Fruit fly (Drosophila melanogaster): ENCODE measurements around the gene CG13728.

CG13728 gene

DNA sequence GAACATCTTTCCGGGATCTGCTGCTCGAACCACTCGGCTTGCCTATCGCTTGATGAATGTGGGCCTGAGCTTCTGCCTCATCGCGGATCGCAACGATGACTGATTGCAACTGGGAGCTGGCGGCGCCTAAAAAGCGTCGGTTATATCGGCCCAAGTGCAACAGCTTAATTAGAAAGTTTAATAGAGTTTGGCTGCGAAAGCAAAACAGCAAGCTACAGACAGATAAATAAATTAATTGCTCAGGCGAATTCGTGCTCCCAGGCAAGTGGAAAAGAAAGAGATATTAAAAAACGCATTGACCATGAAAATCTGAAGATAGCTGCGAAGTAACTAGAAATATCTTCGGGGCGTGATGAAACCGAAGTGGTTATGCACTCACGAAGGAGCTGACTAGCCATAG lies at the start of gene CG13728:
CG13728 (minus strand) TSS at position 101 of the 400 bp plus-strand sequence.
- TF ChIP-seq CG8478 (optimal IDR thresholded peaks at IDR 0.05) (no peak), CTCF (optimal IDR thresholded peaks at IDR 0.05) (no peak)

DNA sequence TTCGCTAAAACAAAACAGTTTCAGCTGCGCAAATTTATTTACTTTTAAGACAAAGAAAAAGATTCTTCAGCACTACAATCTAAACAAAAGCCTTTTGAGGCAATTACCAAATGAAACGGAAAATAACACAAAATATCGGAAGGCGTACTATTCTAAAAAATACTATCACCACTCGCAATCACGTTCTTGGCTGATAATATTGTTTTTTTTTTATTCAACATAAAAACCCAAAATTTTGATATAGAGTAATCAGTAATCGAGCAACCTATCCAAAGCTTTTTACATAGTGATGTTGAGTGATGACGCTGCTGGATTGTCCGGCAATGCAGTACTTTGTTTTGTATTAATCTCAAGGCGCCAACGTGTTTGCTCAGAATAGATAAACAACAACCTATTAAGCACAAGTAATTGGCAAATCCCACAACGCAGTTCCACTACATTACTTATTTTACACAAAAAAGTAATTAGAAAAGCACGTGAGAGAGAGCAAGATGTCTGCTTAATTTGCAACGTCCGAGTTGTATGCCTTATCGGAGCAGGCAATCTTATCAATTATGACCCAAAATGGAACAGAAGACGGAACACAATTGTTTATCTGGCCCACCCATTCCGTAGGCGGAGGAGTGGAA lies 48.5 kb upstream of the CG13728 start:
- TF ChIP-seq CTCF (optimal IDR thresholded peaks at IDR 0.05) (no peak), CG8478 (optimal IDR thresholded peaks at IDR 0.05) (no peak)

DNA sequence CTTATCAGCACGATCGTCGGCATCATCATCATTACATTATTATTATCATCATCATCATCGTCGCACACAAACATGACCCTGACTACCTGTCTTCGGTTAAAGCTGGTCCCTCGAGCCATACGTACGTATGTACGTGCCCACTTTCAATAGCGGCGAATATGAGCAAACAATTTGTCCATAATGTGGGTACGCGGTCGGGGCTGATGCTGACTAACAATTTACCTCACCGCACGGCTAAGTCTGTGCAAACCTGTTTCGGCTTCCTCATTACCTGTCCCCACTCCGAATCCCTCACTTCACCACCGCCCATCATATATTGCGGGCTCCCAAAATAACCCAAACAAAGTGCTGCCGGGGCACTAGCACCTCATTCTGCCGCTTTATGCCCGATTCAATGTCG lies 47.9 kb upstream of the CG13728 start:
- TF ChIP-seq CG8478 (optimal IDR thresholded peaks at IDR 0.05), result no peak

dm6 chr3L:17428779-17429178 lies 46.3 kb upstream of the CG13728 start, which contains the start of gene Gorab:
TSS of gene Gorab (minus strand) at chr3L:17428836.
- TF ChIP-seq CTCF (optimal IDR thresholded peaks at IDR 0.05) (no peak), CG8478 (optimal IDR thresholded peaks at IDR 0.05) (no peak)

DNA sequence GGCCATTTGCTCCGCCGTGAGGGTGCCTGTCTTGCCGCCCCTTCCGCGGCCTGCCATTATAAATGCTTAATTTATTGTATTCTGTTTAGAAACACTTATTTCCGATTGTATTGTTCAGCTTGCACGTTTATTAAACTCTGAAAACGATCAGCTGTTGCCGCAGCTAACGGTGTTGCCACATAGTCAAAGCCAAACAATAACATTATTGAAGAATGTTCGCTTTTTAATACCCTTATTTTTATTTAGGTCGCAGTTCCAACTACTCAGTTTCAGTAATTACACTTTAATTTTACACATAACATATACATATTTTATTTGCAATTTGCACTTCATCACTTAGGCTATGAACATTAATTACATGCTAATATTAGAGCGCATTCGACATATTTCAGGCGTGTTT lies 44.5 kb upstream of the CG13728 start, which contains the start of gene Polr3G:
Polr3G (minus strand) TSS at position 118 of the 400 bp plus-strand sequence.
- TF ChIP-seq CTCF (optimal IDR thresholded peaks at IDR 0.05) (no peak), CG8478 (optimal IDR thresholded peaks at IDR 0.05) (no peak)

- TF ChIP-seq CG8478 (optimal IDR thresholded peaks at IDR 0.05), result no peak
- TF ChIP-seq CTCF (optimal IDR thresholded peaks at IDR 0.05), result no peak
Observed at dm6 chr3L:17425132-17425713, 42.7 kb upstream of the CG13728 start, which contains the start of the genes Sec3 and COX7B. TSS of gene Sec3 (minus strand) at chr3L:17425217. TSS of gene COX7B (plus strand) at chr3L:17425477.

- TF ChIP-seq CTCF (optimal IDR thresholded peaks at IDR 0.05) (no peak), CG8478 (optimal IDR thresholded peaks at IDR 0.05) (no peak)
Observed at dm6 chr3L:17421319-17421718, 38.8 kb upstream of the CG13728 start, which contains the start of gene blot. TSS of gene blot (minus strand) at chr3L:17421514.

DNA sequence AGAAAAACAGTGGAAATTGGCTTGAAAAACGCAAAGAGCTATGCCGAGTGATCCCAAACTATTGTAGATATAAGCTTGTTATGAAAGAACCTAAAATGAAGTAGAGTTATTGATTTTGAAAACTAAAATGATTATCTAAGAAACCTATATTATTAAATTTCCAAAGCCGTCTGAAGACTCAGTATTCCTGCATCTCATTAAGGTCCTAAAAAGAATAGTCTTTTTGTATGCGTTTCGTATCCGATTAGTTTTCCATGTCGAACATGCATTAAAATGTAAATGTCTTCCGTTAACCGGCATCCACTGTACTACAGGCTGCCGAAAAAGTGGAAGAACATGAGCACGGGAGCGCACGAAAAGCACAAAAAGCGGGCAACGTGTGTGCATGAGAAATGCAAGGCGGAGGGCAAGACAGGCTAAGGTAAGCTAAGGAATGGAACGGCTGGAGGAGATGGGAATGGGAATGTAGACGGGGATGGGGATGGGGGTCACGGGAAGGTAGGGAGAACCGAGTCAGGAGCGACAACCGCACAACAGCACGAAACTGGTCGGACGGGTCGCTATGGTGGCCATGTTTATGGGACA lies 38.2 kb upstream of the CG13728 start:
- TF ChIP-seq CTCF (optimal IDR thresholded peaks at IDR 0.05) (no peak), CG8478 (optimal IDR thresholded peaks at IDR 0.05) (no peak)

DNA sequence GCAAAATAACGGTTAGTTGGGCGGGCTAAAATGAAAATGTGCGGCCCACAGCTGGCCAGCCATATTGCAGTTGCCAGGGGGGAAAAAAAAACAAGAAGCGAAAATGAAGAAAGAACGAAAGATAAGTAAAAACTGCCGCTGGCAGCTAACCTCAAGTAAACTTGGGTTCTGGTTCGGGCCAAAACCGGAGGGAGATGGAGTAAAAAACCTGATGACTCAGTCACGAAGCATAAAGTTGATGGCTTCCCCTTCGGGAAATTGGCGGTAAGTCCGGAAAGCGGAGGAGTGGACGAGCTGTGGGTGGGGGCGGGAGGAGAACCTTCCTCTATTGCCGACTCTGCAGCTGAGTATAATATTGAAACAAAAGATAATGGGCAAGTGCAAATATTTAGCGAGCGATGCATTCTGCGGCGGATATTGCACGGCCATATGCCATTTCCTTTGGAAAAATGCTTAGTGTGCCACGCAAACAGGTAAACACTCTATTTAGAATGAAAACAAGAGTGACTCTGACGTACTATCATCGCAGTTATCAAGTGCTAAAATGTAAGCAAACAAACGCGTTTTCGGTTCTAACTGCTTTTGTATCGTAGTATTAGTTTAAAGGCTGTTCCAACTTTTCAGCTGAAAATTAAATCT lies 36.7 kb upstream of the CG13728 start:
- TF ChIP-seq CG8478 (optimal IDR thresholded peaks at IDR 0.05) (no peak), CTCF (optimal IDR thresholded peaks at IDR 0.05) (no peak)

- TF ChIP-seq CG8478 (optimal IDR thresholded peaks at IDR 0.05) (no peak), CTCF (optimal IDR thresholded peaks at IDR 0.05) (no peak)
Observed at dm6 chr3L:17415967-17416749, 33.6 kb upstream of the CG13728 start.

- TF ChIP-seq CTCF (optimal IDR thresholded peaks at IDR 0.05) (no peak), CG8478 (optimal IDR thresholded peaks at IDR 0.05) (no peak)
Observed at dm6 chr3L:17412146-17412545, 29.6 kb upstream of the CG13728 start.

DNA sequence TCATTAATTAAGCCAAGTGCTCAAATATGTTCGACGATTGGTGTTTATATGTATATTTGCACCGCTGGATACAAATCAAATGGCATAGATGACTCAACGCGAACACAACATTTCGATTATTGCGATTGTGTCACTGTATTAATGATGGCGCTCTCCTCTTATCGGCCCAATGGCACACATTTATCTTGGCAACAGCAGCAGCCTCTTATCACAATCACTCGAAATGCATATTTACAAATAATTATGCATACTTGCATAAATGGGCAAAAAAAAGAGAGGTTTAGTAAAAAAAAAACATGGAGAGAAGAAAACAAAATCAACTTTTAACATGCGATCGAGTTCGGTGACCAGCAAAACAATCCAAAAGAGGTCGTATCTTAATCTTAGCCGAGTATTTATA lies 28.7 kb upstream of the CG13728 start:
- TF ChIP-seq CG8478 (optimal IDR thresholded peaks at IDR 0.05) (no peak), CTCF (optimal IDR thresholded peaks at IDR 0.05) (no peak)

DNA sequence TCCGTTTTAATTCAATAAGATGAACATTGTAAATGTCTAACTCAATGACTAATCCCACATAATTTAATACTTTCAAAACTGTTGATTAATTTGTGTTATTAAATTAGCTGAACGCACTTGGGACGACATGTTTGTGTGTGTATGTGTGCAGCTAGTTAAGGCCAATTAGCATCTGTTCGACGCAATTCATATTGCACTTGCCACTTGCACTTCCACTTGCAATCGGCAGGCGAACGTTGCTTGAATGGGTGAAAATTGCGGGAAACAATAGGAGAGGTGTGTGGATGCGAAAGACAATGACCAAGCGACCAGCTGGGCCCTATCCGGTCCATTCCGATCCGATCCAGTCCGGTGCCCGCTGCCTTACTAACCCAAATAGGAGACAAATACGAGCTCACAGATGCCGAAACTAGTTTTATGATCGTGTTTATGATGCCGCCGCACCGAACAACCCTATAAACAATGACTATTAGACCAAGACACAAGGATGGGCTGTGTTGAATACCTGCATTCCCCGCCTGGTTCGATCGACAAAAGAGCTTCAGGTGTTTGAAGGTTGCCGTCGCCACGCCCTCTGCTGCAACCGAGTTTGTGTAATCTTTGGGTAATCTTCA lies 25.1 kb upstream of the CG13728 start:
- TF ChIP-seq CG8478 (optimal IDR thresholded peaks at IDR 0.05) (no peak), CTCF (optimal IDR thresholded peaks at IDR 0.05) (no peak)

dm6 chr3L:17407073-17407472 lies 24.5 kb upstream of the CG13728 start:
- TF ChIP-seq CG8478 (optimal IDR thresholded peaks at IDR 0.05), result no peak
- peak in 1 of 2 experiments; percentile 35 for TF ChIP-seq CTCF (optimal IDR thresholded peaks at IDR 0.05)
